Worm (Caenorhabditis elegans) whole organism, L2 larva: ENCODE measurements around the gene egl-27.

Experiments
- ZK546.5 ChIP-seq: sonication (generic microtip); optimal IDR thresholded peaks from 2 replicates; lab custom pipeline; 2017; ENCODE audit warnings: missing biosample characterization, missing genetic modification characterization
- egl-27 ChIP-seq: sonication (generic microtip); optimal IDR thresholded peaks from 3 replicates; lab custom pipeline; 2017; ENCODE audit warnings: missing biosample characterization, missing genetic modification reagents, missing genetic modification characterization
- elt-1 ChIP-seq: fragments of 150-350 bp; optimal IDR thresholded peaks from 2 replicates; lab custom pipeline; 2014; ENCODE audit warnings: missing biosample characterization, missing genetic modification characterization
- fos-1 ChIP-seq: fragments of 150-350 bp; optimal IDR thresholded peaks from 2 replicates; lab custom pipeline; 2014; ENCODE audit warnings: missing biosample characterization, missing genetic modification characterization
- gmeb-1 ChIP-seq: fragments of 150-350 bp; optimal IDR thresholded peaks from 2 replicates; lab custom pipeline; 2014; ENCODE audit warnings: missing biosample characterization, missing genetic modification characterization
- lin-39 ChIP-seq: fragments of 150-350 bp; optimal IDR thresholded peaks from 2 replicates; lab custom pipeline; 2014; ENCODE audit warnings: missing biosample characterization, missing genetic modification reagents, missing genetic modification characterization
- nhr-11 ChIP-seq: fragments of 150-350 bp; optimal IDR thresholded peaks from 2 replicates; lab custom pipeline; 2014; ENCODE audit warnings: missing biosample characterization, missing genetic modification characterization
- nhr-12 ChIP-seq: fragments of 150-350 bp; optimal IDR thresholded peaks from 2 replicates; lab custom pipeline; 2014; ENCODE audit warnings: missing biosample characterization, missing genetic modification characterization
- nhr-237 ChIP-seq: fragments of 150-350 bp; optimal IDR thresholded peaks from 2 replicates; lab custom pipeline; 2014; ENCODE audit warnings: missing biosample characterization, missing genetic modification characterization
- nhr-6 ChIP-seq: fragments of 150-350 bp; optimal IDR thresholded peaks from 2 replicates; lab custom pipeline; 2014; ENCODE audit warnings: missing biosample characterization, missing genetic modification characterization
- zag-1 ChIP-seq: fragments of 150-350 bp; optimal IDR thresholded peaks from 2 replicates; lab custom pipeline; 2014; ENCODE audit warnings: missing biosample characterization, missing genetic modification characterization
- ztf-11 ChIP-seq: sonication (generic microtip); optimal IDR thresholded peaks from 2 replicates; lab custom pipeline; 2017; ENCODE audit warnings: missing biosample characterization, missing genetic modification characterization

DNA sequence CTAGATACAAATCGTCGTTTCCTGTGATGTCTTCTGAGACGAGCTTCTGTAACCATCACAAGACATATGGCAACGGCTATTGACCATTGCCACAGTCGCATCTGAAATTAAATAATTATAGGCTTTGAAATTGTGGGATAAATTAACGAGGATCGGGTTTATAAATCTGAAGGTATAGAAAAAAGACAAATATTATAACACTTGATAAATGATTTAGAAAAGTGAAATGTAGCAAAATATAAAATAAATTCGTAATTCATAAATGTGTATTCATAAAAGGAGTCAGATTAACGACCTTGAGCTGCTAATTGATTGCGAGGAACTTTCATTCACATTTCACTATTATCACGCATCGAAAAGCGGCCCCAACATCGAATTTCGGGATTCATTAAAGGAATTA is 28.8 kb downstream of the egl-27 start, which contains the start of gene aff-1:
- no peak for TF ChIP-seq lin-39 (tag; lab: Kevin White, UChicago)
- TF ChIP-seq ZK546.5 (tag; lab: Kevin White, UChicago): no peak
- TF ChIP-seq zag-1 (tag; lab: Kevin White, UChicago): no peak
- TF ChIP-seq egl-27: no peak
- no peak for TF ChIP-seq ztf-11 (tag; lab: Kevin White, UChicago)
- TF ChIP-seq nhr-11 (tag; lab: Kevin White, UChicago): no peak
- TF ChIP-seq nhr-237 (tag; lab: Kevin White, UChicago): no peak
- TF ChIP-seq gmeb-1 (tag; lab: Kevin White, UChicago): no peak
- no peak for TF ChIP-seq fos-1 (tag; lab: Kevin White, UChicago)
- TF ChIP-seq nhr-6: no peak
- no peak for TF ChIP-seq elt-1
- no peak for TF ChIP-seq nhr-12 (tag; lab: Kevin White, UChicago)
